Worm (Caenorhabditis elegans): Measurements from ENCODE around the gene nlp-51.

nlp-51 gene

ce11 chrII:11293433-11293832 lies 26.1 kb downstream of the nlp-51 start, which contains the start of gene C47G2.4 (continued):
- TF ChIP-seq unc-130 (tag; optimal IDR thresholded peaks at IDR 0.05) (peak; percentile 20), unc-98 (GFP tag; IDR thresholded peaks at IDR 0.05) (peak; percentile 18; the same call in 1 of the 2 replicates), snpc-4 (tag; optimal IDR thresholded peaks at IDR 0.05) (peak; percentile 24), lin-35 (GFP tag; optimal IDR thresholded peaks at IDR 0.05) (peak; percentile 76 to 84), ceh-63 (GFP tag; optimal IDR thresholded peaks at IDR 0.05) (no peak), elt-2 (tag; optimal IDR thresholded peaks at IDR 0.05) (no peak), unc-62 (GFP tag; optimal IDR thresholded peaks at IDR 0.05) (no peak), fos-1 (tag; optimal IDR thresholded peaks at IDR 0.05) (peak; percentile 12), lin-14 (GFP tag; optimal IDR thresholded peaks at IDR 0.05) (peak; percentile 83), nhr-12 (tag; optimal IDR thresholded peaks at IDR 0.05) (no peak), nhr-71 (tag; optimal IDR thresholded peaks at IDR 0.05) (peak; percentile 81), fkh-8 (tag; optimal IDR thresholded peaks at IDR 0.05) (peak; percentile 49), unc-30 (tag; optimal IDR thresholded peaks at IDR 0.05) (no peak), efl-1 (optimal IDR thresholded peaks at IDR 0.05) (peak; percentile 79), efl-1 (GFP tag; optimal IDR thresholded peaks at IDR 0.05 in 1 of 2) (peak; percentile 76 to 97), grh-1 (GFP tag; IDR thresholded peaks at IDR 0.05) (no peak), nhr-19 (GFP tag; conservative IDR thresholded peaks at IDR 0.05) (peak; percentile 60), zag-1 (tag; optimal IDR thresholded peaks at IDR 0.05) (no peak), ets-5 (GFP tag; IDR thresholded peaks at IDR 0.05) (no peak), irx-1 (tag; optimal IDR thresholded peaks at IDR 0.05) (no peak), nhr-77 (tag; optimal IDR thresholded peaks at IDR 0.05) (no peak), sptf-1 (tag; optimal IDR thresholded peaks at IDR 0.05) (no peak), mdl-1 (tag; optimal IDR thresholded peaks at IDR 0.05) (peak in 1 of 2 experiments; percentile 40), mep-1 (tag; optimal IDR thresholded peaks at IDR 0.05) (peak; percentile 58), mef-2 (tag; optimal IDR thresholded peaks at IDR 0.05) (no peak), C34B4.2 (tag; optimal IDR thresholded peaks at IDR 0.05) (no peak), ama-1 (optimal IDR thresholded peaks at IDR 0.05) (no peak), pqm-1 (tag; optimal IDR thresholded peaks at IDR 0.05) (no peak), ztf-4 (tag; optimal IDR thresholded peaks at IDR 0.05) (no peak), ceh-88 (GFP tag; IDR thresholded peaks at IDR 0.05) (no peak), ceh-90 (tag; optimal IDR thresholded peaks at IDR 0.05) (no peak), isw-1 (GFP tag; IDR thresholded peaks at IDR 0.05) (peak; percentile 55), lin-39 (tag; optimal IDR thresholded peaks at IDR 0.05) (no peak)

ce11 chrII:11290109-11290784 lies 29.2 kb downstream of the nlp-51 start, which contains the start of gene C47G2.3:
TSS of gene C47G2.3 (minus strand) at chrII:11290159.
- TF ChIP-seq ztf-4 (tag; optimal IDR thresholded peaks at IDR 0.05) (no peak), nhr-20 (tag; optimal IDR thresholded peaks at IDR 0.05) (peak; percentile 55), snpc-4 (tag; optimal IDR thresholded peaks at IDR 0.05) (no peak), nhr-84 (tag; optimal IDR thresholded peaks at IDR 0.05) (no peak), ceh-82 (tag; optimal IDR thresholded peaks at IDR 0.05) (no peak), mab-9 (GFP tag; IDR thresholded peaks at IDR 0.05) (no peak), isw-1 (GFP tag; IDR thresholded peaks at IDR 0.05) (no peak), ces-1 (GFP tag; optimal IDR thresholded peaks at IDR 0.05) (no peak), C34B4.2 (tag; optimal IDR thresholded peaks at IDR 0.05) (no peak), unc-98 (GFP tag; IDR thresholded peaks at IDR 0.05) (no peak), unc-86 (tag; optimal IDR thresholded peaks at IDR 0.05) (no peak), lsy-2 (tag; optimal IDR thresholded peaks at IDR 0.05) (peak; percentile 35 to 49), lir-3 (tag; optimal IDR thresholded peaks at IDR 0.05; ENCODE audit: poor library complexity) (peak; percentile 60), ceh-90 (tag; optimal IDR thresholded peaks at IDR 0.05) (peak; percentile 75), ceh-88 (GFP tag; IDR thresholded peaks at IDR 0.05) (no peak), pag-3 (tag; optimal IDR thresholded peaks at IDR 0.05; ENCODE audit: borderline replicate concordance, insufficient read depth) (no peak), nhr-237 (tag; optimal IDR thresholded peaks at IDR 0.05) (no peak), vab-15 (tag; optimal IDR thresholded peaks at IDR 0.05) (no peak), lin-39 (tag; optimal IDR thresholded peaks at IDR 0.05) (peak; percentile 41), pqm-1 (tag; optimal IDR thresholded peaks at IDR 0.05) (no peak), nhr-77 (tag; optimal IDR thresholded peaks at IDR 0.05) (no peak), lin-15B (tag; optimal IDR thresholded peaks at IDR 0.05) (no peak), aha-1 (tag; optimal IDR thresholded peaks at IDR 0.05) (no peak), efl-1 (optimal IDR thresholded peaks at IDR 0.05) (peak; percentile 80 to 88), efl-1 (GFP tag; optimal IDR thresholded peaks at IDR 0.05 in 1 of 2) (peak; percentile 86 to 99), jun-1 (tag; optimal IDR thresholded peaks at IDR 0.05) (no peak), Y116A8C.19 (tag; optimal IDR thresholded peaks at IDR 0.05; ENCODE audit: borderline replicate concordance) (no peak), nhr-19 (GFP tag; conservative IDR thresholded peaks at IDR 0.05) (peak; percentile 52), unc-30 (tag; optimal IDR thresholded peaks at IDR 0.05) (no peak), sptf-1 (tag; optimal IDR thresholded peaks at IDR 0.05) (no peak), ceh-8 (GFP tag; optimal IDR thresholded peaks at IDR 0.05) (no peak), snu-23 (GFP tag; optimal IDR thresholded peaks at IDR 0.05) (peak; percentile 48), elt-2 (tag; optimal IDR thresholded peaks at IDR 0.05) (peak; percentile 26)
